Worm (Caenorhabditis elegans): ENCODE data around the gene rde-11.

rde-11 gene

ce11 chrIV:13110876-13111275, 5.9 kb downstream of the rde-11 start:
- TF ChIP-seq ceh-48 (tag; optimal IDR thresholded peaks at IDR 0.05) (no peak), unc-86 (tag; optimal IDR thresholded peaks at IDR 0.05) (no peak), syd-9 (tag; optimal IDR thresholded peaks at IDR 0.05) (no peak), madf-2 (tag; optimal IDR thresholded peaks at IDR 0.05) (no peak), che-1 (tag; optimal IDR thresholded peaks at IDR 0.05) (no peak), gmeb-2 (tag; optimal IDR thresholded peaks at IDR 0.05) (no peak)

- TF ChIP-seq ref-2 (tag; optimal IDR thresholded peaks at IDR 0.05), result no peak
- TF ChIP-seq hlh-8 (tag; optimal IDR thresholded peaks at IDR 0.05), result no peak
- TF ChIP-seq pat-9 (tag; optimal IDR thresholded peaks at IDR 0.05), result no peak
- TF ChIP-seq elt-2 (tag; optimal IDR thresholded peaks at IDR 0.05), result no peak
- TF ChIP-seq elt-4 (tag; optimal IDR thresholded peaks at IDR 0.05), result no peak
- TF ChIP-seq tbx-7 (tag; optimal IDR thresholded peaks at IDR 0.05), result no peak
- TF ChIP-seq pha-2 (tag; optimal IDR thresholded peaks at IDR 0.05), result no peak
- no peak for TF ChIP-seq ceh-30 (tag; optimal IDR thresholded peaks at IDR 0.05)
- TF ChIP-seq syd-9 (tag; optimal IDR thresholded peaks at IDR 0.05), result no peak
- no peak for TF ChIP-seq ets-4 (tag; optimal IDR thresholded peaks at IDR 0.05)
- no peak for TF ChIP-seq ceh-24 (tag; optimal IDR thresholded peaks at IDR 0.05)
- TF ChIP-seq odd-2 (tag; optimal IDR thresholded peaks at IDR 0.05), result no peak
Measured at ce11 chrIV:13112982-13113381, 8.0 kb downstream of the rde-11 start, which contains the start of gene best-2. Gene best-2, minus strand, starts transcription at chrIV:13113082.

- TF ChIP-seq ttx-3 (tag; optimal IDR thresholded peaks at IDR 0.05) (no peak), unc-86 (tag; optimal IDR thresholded peaks at IDR 0.05) (no peak), ceh-6 (GFP tag; optimal IDR thresholded peaks at IDR 0.05) (no peak), lim-6 (tag; optimal IDR thresholded peaks at IDR 0.05) (no peak), hlh-8 (tag; optimal IDR thresholded peaks at IDR 0.05) (no peak), pros-1 (tag; optimal IDR thresholded peaks at IDR 0.05) (no peak), elt-2 (tag; optimal IDR thresholded peaks at IDR 0.05) (no peak), ets-4 (tag; optimal IDR thresholded peaks at IDR 0.05) (no peak), ceh-48 (tag; optimal IDR thresholded peaks at IDR 0.05) (no peak)
Measured at ce11 chrIV:13116679-13117078, 11.7 kb downstream of the rde-11 start.

ce11 chrIV:13118794-13119193, 13.8 kb downstream of the rde-11 start, which contains the start of gene unc-30:
Gene unc-30, plus strand, starts transcription at chrIV:13118977.
- TF ChIP-seq nfya-1 (tag; optimal IDR thresholded peaks at IDR 0.05) (peak; percentile 3), hlh-8 (tag; optimal IDR thresholded peaks at IDR 0.05) (no peak), elt-4 (tag; optimal IDR thresholded peaks at IDR 0.05) (no peak)

- TF ChIP-seq ceh-18 (tag; optimal IDR thresholded peaks at IDR 0.05) (no peak), lim-6 (tag; optimal IDR thresholded peaks at IDR 0.05) (no peak), odd-2 (tag; optimal IDR thresholded peaks at IDR 0.05) (no peak), pha-4 (tag; optimal IDR thresholded peaks at IDR 0.05) (no peak), unc-42 (tag; optimal IDR thresholded peaks at IDR 0.05) (peak; percentile 51)
Measured at ce11 chrIV:13121396-13121795, 16.4 kb downstream of the rde-11 start.

- TF ChIP-seq nfya-1 (tag; optimal IDR thresholded peaks at IDR 0.05) (peak; percentile 7), unc-86 (tag; optimal IDR thresholded peaks at IDR 0.05) (no peak), elt-2 (tag; optimal IDR thresholded peaks at IDR 0.05) (no peak), ceh-18 (tag; optimal IDR thresholded peaks at IDR 0.05) (peak; percentile 14), ceh-34 (tag; optimal IDR thresholded peaks at IDR 0.05) (peak; percentile 2), ama-1 (optimal IDR thresholded peaks at IDR 0.05) (no peak), rnt-1 (tag; optimal IDR thresholded peaks at IDR 0.05) (peak; percentile 51)
Measured at ce11 chrIV:13125999-13126398, 21.0 kb downstream of the rde-11 start.

ce11 chrIV:13127720-13128119, 22.7 kb downstream of the rde-11 start:
- no peak for TF ChIP-seq ama-1 (optimal IDR thresholded peaks at IDR 0.05)
- TF ChIP-seq ceh-19 (GFP tag; optimal IDR thresholded peaks at IDR 0.05), result no peak
- peak; percentile 8 for TF ChIP-seq fax-1 (tag; optimal IDR thresholded peaks at IDR 0.05)
- TF ChIP-seq T23F11.4 (GFP tag; optimal IDR thresholded peaks at IDR 0.05), result no peak
- TF ChIP-seq unc-3 (GFP tag; conservative IDR thresholded peaks at IDR 0.05), result no peak
- TF ChIP-seq unc-3 (tag; optimal IDR thresholded peaks at IDR 0.05), result no peak
- TF ChIP-seq tbx-7 (tag; optimal IDR thresholded peaks at IDR 0.05), result no peak
- TF ChIP-seq unc-42 (tag; optimal IDR thresholded peaks at IDR 0.05), result peak; percentile 62
- no peak for TF ChIP-seq C08G9.2 (tag; optimal IDR thresholded peaks at IDR 0.05)
- TF ChIP-seq che-1 (tag; optimal IDR thresholded peaks at IDR 0.05), result no peak
- TF ChIP-seq hlh-8 (tag; optimal IDR thresholded peaks at IDR 0.05), result no peak

Measured in whole organism, late embryonic.